Worm (Caenorhabditis elegans) whole organism, mixed stage, embryonic: ENCODE results near the gene F58E6.13.

Experiments
- ceh-43 ChIP-seq: fragments of 200-800 bp; sonication (Bioruptor generic); optimal IDR thresholded peaks from 2 replicates; lab custom pipeline; 2018; ENCODE audit warnings: mild to moderate bottlenecking, missing genetic modification characterization, moderate library complexity, missing compliant biosample characterization
- elt-3 ChIP-seq: fragments of 150-350 bp; optimal IDR thresholded peaks from 2 replicates; lab custom pipeline; 2014; ENCODE audit warnings: missing biosample characterization, missing genetic modification characterization
- ham-2 ChIP-seq: fragments of 200-800 bp; sonication (Bioruptor generic); optimal IDR thresholded peaks from 2 replicates; lab custom pipeline; 2018; ENCODE audit warnings: mild to moderate bottlenecking, missing genetic modification characterization, missing compliant biosample characterization
- hlh-1 ChIP-seq: fragments of 150-350 bp; optimal IDR thresholded peaks from 2 replicates; lab custom pipeline; 2014; ENCODE audit warnings: missing biosample characterization, missing genetic modification reagents, missing genetic modification characterization
- mep-1 ChIP-seq: fragments of 150-350 bp; optimal IDR thresholded peaks from 2 replicates; lab custom pipeline; 2017; ENCODE audit warnings: missing biosample characterization, missing genetic modification reagents, missing genetic modification characterization, inconsistent platforms
- pha-4 ChIP-seq: fragments of 150-350 bp; optimal IDR thresholded peaks from 2 replicates; lab custom pipeline; 2018; ENCODE audit warnings: missing biosample characterization, missing genetic modification reagents, missing genetic modification characterization
- snpc-4 ChIP-seq: fragments of 150-350 bp; optimal IDR thresholded peaks from 2 replicates; lab custom pipeline; 2014; ENCODE audit warnings: missing biosample characterization, missing genetic modification characterization
- sptf-1 ChIP-seq: sonication (generic microtip); optimal IDR thresholded peaks from 2 replicates; lab custom pipeline; 2017; ENCODE audit warnings: mild to moderate bottlenecking, missing genetic modification characterization, moderate library complexity, missing compliant biosample characterization
- unc-39 ChIP-seq: fragments of 150-350 bp; optimal IDR thresholded peaks from 2 replicates; lab custom pipeline; 2014; ENCODE audit warnings: missing biosample characterization, missing genetic modification characterization

DNA sequence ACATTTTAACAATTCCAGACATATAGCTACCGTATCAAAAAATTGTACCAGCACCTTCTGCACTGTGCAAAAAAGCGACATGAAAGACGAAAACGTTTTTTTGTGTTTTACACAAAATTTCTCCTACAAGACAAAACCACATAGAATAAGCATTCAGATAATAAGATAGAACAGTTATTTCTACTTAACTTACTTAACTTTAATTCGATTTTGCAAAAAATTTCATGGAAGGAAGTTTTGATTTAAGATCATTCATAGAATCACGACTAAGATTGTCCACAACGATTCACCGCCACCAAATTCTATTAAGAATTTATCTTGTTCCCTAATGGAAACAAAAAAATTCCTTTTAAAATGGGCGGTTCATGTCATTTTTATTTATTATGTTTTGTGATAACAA, 18.7 kb downstream of the F58E6.13 start:
- TF ChIP-seq sptf-1 (tag; lab: Kevin White, UChicago) (no peak), hlh-1 (tag; lab: Kevin White, UChicago) (no peak), pha-4 (tag; lab: Kevin White, UChicago) (no peak), snpc-4 (tag; lab: Kevin White, UChicago) (no peak), elt-3 (no peak), unc-39 (tag; lab: Kevin White, UChicago) (no peak), ham-2 (GFP tag; lab: Kevin White, UChicago) (no peak), mep-1 (tag; lab: Kevin White, UChicago) (no peak), ceh-43 (no peak)
